Worm (Caenorhabditis elegans): ENCODE results near the gene ndua-5.

Gene ndua-5

ce11 chrIV:9511221-9511638 is 13.5 kb downstream of the ndua-5 start (continued):
- TF ChIP-seq egl-13 (tag; optimal IDR thresholded peaks at IDR 0.05) = peak; percentile 72
- peak; percentile 92 for TF ChIP-seq snu-23 (GFP tag; optimal IDR thresholded peaks at IDR 0.05)
- TF ChIP-seq unc-98 (GFP tag; IDR thresholded peaks at IDR 0.05) = no peak
- no peak for TF ChIP-seq zag-1 (tag; optimal IDR thresholded peaks at IDR 0.05)
- TF ChIP-seq aly-2 (tag; optimal IDR thresholded peaks at IDR 0.05) = peak; percentile 89
- peak; percentile 87 for TF ChIP-seq nhr-19 (GFP tag; conservative IDR thresholded peaks at IDR 0.05)
- no peak for TF ChIP-seq hpl-2 (GFP tag; optimal IDR thresholded peaks at IDR 0.05)
- TF ChIP-seq unc-62 (GFP tag; optimal IDR thresholded peaks at IDR 0.05) = no peak
- peak; percentile 67 for TF ChIP-seq pax-3 (tag; optimal IDR thresholded peaks at IDR 0.05)
- no peak for TF ChIP-seq Y116A8C.19 (tag; optimal IDR thresholded peaks at IDR 0.05; ENCODE audit: borderline replicate concordance)
- TF ChIP-seq ztf-11 (tag; optimal IDR thresholded peaks at IDR 0.05) = peak in 1 of 2 experiments; percentile 84
- peak; percentile 33 to 54 (median 48) for TF ChIP-seq dpl-1 (GFP tag; optimal IDR thresholded peaks at IDR 0.05)
- TF ChIP-seq nhr-20 (tag; optimal IDR thresholded peaks at IDR 0.05) = peak; percentile 89
- TF ChIP-seq dsc-1 (tag; optimal IDR thresholded peaks at IDR 0.05) = peak; percentile 91
- TF ChIP-seq hlh-17 (GFP tag; optimal IDR thresholded peaks at IDR 0.05; ENCODE audit: borderline replicate concordance) = no peak
- peak; percentile 80 for TF ChIP-seq mab-9 (GFP tag; IDR thresholded peaks at IDR 0.05)
- peak; percentile 82 for TF ChIP-seq tbx-2 (tag; optimal IDR thresholded peaks at IDR 0.05)
- TF ChIP-seq ces-1 (GFP tag; optimal IDR thresholded peaks at IDR 0.05) = no peak
- peak; percentile 36 for TF ChIP-seq efl-3 (GFP tag; optimal IDR thresholded peaks at IDR 0.05)
- peak; percentile 84 for TF ChIP-seq rnt-1 (tag; optimal IDR thresholded peaks at IDR 0.05)
- TF ChIP-seq elt-2 (tag; optimal IDR thresholded peaks at IDR 0.05) = no peak
- TF ChIP-seq sox-4 (tag; optimal IDR thresholded peaks at IDR 0.05) = peak; percentile 63
- no peak for TF ChIP-seq tlp-1 (tag; optimal IDR thresholded peaks at IDR 0.05)
- no peak for TF ChIP-seq hlh-4 (tag; optimal IDR thresholded peaks at IDR 0.05)
- peak; percentile 81 for TF ChIP-seq grh-1 (GFP tag; IDR thresholded peaks at IDR 0.05)
- peak; percentile 95 for TF ChIP-seq nhr-47 (tag; optimal IDR thresholded peaks at IDR 0.05)
- TF ChIP-seq swsn-7 (tag; optimal IDR thresholded peaks at IDR 0.05) = peak; percentile 93
- TF ChIP-seq nhr-71 (tag; optimal IDR thresholded peaks at IDR 0.05) = peak; percentile 95
- no peak for TF ChIP-seq alr-1 (tag; optimal IDR thresholded peaks at IDR 0.05; ENCODE audit: borderline replicate concordance)
- TF ChIP-seq fkh-4 (tag; optimal IDR thresholded peaks at IDR 0.05; ENCODE audit: borderline replicate concordance) = peak; percentile 13
- TF ChIP-seq nhr-11 (tag; optimal IDR thresholded peaks at IDR 0.05) = peak; percentile 17
- TF ChIP-seq xbp-1 (tag; optimal IDR thresholded peaks at IDR 0.05) = peak; percentile 91
- TF ChIP-seq C16A3.4 (tag; optimal IDR thresholded peaks at IDR 0.05) = peak; percentile 65
- TF ChIP-seq sptf-1 (tag; optimal IDR thresholded peaks at IDR 0.05) = no peak
- TF ChIP-seq aha-1 (tag; optimal IDR thresholded peaks at IDR 0.05) = no peak
- peak; percentile 82 for TF ChIP-seq lin-39 (tag; optimal IDR thresholded peaks at IDR 0.05)
- no peak for TF ChIP-seq ets-5 (GFP tag; IDR thresholded peaks at IDR 0.05)
- TF ChIP-seq lsy-2 (tag; optimal IDR thresholded peaks at IDR 0.05) = peak; percentile 72 to 80
- no peak for TF ChIP-seq vab-15 (tag; optimal IDR thresholded peaks at IDR 0.05)
- peak; percentile 84 to 87 (median 86) for TF ChIP-seq ceh-82 (tag; optimal IDR thresholded peaks at IDR 0.05)
- peak; percentile 63 for TF ChIP-seq zip-4 (GFP tag; optimal IDR thresholded peaks at IDR 0.05)
- peak; percentile 57 to 75 for TF ChIP-seq lin-35 (GFP tag; optimal IDR thresholded peaks at IDR 0.05)
- no peak for TF ChIP-seq nhr-12 (tag; optimal IDR thresholded peaks at IDR 0.05)
- peak in 5 of 6 experiments; percentile 31 to 61 (median 47) for TF ChIP-seq elt-3 (tag; optimal IDR thresholded peaks at IDR 0.05)
- TF ChIP-seq mdl-1 (tag; optimal IDR thresholded peaks at IDR 0.05) = peak in 1 of 2 experiments; percentile 76
- peak; percentile 60 for TF ChIP-seq ztf-4 (tag; optimal IDR thresholded peaks at IDR 0.05)
- TF ChIP-seq mef-2 (tag; optimal IDR thresholded peaks at IDR 0.05) = peak; percentile 48
- TF ChIP-seq sup-37 (GFP tag; optimal IDR thresholded peaks at IDR 0.05) = peak; percentile 67
- peak; percentile 74 for TF ChIP-seq mep-1 (tag; optimal IDR thresholded peaks at IDR 0.05)
- peak; percentile 73 to 78 for TF ChIP-seq efl-1 (optimal IDR thresholded peaks at IDR 0.05)
- peak; percentile 61 to 97 for TF ChIP-seq efl-1 (GFP tag; optimal IDR thresholded peaks at IDR 0.05 in 1 of 2)
- TF ChIP-seq nhr-28 (tag; optimal IDR thresholded peaks at IDR 0.05) = no peak

All from whole organism, L1 larva.